Fruit fly (Drosophila melanogaster): ENCODE measurements around the gene mtrm.

The mtrm gene

dm6 chr3L:8395630-8396168 is 17.1 kb upstream of the mtrm start, which contains the start of gene CG7120 (continued):
- TF ChIP-seq vnd (GFP tag; IDR thresholded peaks at IDR 0.05; ENCODE audit: partially characterized antibody) (no peak), en (GFP tag; optimal IDR thresholded peaks at IDR 0.05) (no peak), CG17361 (GFP tag; IDR thresholded peaks at IDR 0.05) (peak; percentile 76), CG14441 (GFP tag; IDR thresholded peaks at IDR 0.05) (no peak), trh (GFP tag; optimal IDR thresholded peaks at IDR 0.05) (no peak), trem (tag; optimal IDR thresholded peaks at IDR 0.05) (peak; percentile 20), onecut (GFP tag; IDR thresholded peaks at IDR 0.05) (no peak), Eip74EF (GFP tag; optimal IDR thresholded peaks at IDR 0.05) (peak in 1 of 2 experiments; percentile 47), CG34376 (GFP tag; optimal IDR thresholded peaks at IDR 0.05) (no peak), Dip3 (GFP tag; optimal IDR thresholded peaks at IDR 0.05) (peak; percentile 38), Nf-YC (tag; optimal IDR thresholded peaks at IDR 0.05) (no peak), CHES-1-like (GFP tag; optimal IDR thresholded peaks at IDR 0.05) (no peak), gcm (GFP tag; optimal IDR thresholded peaks at IDR 0.05) (peak; percentile 21), Rfx (GFP tag; IDR thresholded peaks at IDR 0.05) (peak; percentile 24; the same call in 1 of the 2 replicates), CG8765 (GFP tag; IDR thresholded peaks at IDR 0.05) (no peak; the same call in 1 of the 2 replicates), seq (GFP tag; IDR thresholded peaks at IDR 0.05) (peak; percentile 17; the same call in 1 of the 2 replicates), Fer3 (tag; optimal IDR thresholded peaks at IDR 0.05) (peak; percentile 18), ssp (GFP tag; IDR thresholded peaks at IDR 0.05) (no peak), Deaf1 (tag; optimal IDR thresholded peaks at IDR 0.05) (peak; percentile 97), CG9932 (GFP tag; IDR thresholded peaks at IDR 0.05) (no peak; the same call in 1 of the 2 replicates), usp (GFP tag; optimal IDR thresholded peaks at IDR 0.05) (no peak), dysf (GFP tag; IDR thresholded peaks at IDR 0.05) (0 out of 3 replicates have a peak, but pooled peaks have one; percentile 29), CG18262 (tag; optimal IDR thresholded peaks at IDR 0.05) (peak; percentile 68), Taf1 (GFP tag; IDR thresholded peaks at IDR 0.05) (no peak), CG12744 (GFP tag; optimal IDR thresholded peaks at IDR 0.05) (no peak), PHDP (tag; optimal IDR thresholded peaks at IDR 0.05) (peak; percentile 55), chinmo (GFP tag; IDR thresholded peaks at IDR 0.05; ENCODE audit: partially characterized antibody) (no peak), Mrtf (GFP tag; IDR thresholded peaks at IDR 0.05) (no peak), Hr39 (optimal IDR thresholded peaks at IDR 0.05) (no peak), CG11560 (tag; IDR thresholded peaks at IDR 0.05) (no peak), maf-S (GFP tag; optimal IDR thresholded peaks at IDR 0.05) (peak; percentile 26), al (GFP tag; IDR thresholded peaks at IDR 0.05) (no peak), Chrac-16 (GFP tag; optimal IDR thresholded peaks at IDR 0.05) (peak; percentile 24), pb (GFP tag; optimal IDR thresholded peaks at IDR 0.05) (no peak), CG2875 (GFP tag; optimal IDR thresholded peaks at IDR 0.05) (peak; percentile 21), wdn (GFP tag; IDR thresholded peaks at IDR 0.05) (no peak), CG10209 (GFP tag; optimal IDR thresholded peaks at IDR 0.05) (peak; percentile 52), CG6765 (GFP tag; optimal IDR thresholded peaks at IDR 0.05) (no peak), NFAT (GFP tag; IDR thresholded peaks at IDR 0.05) (no peak), CG34422 (GFP tag; IDR thresholded peaks at IDR 0.05) (0 out of 3 replicates have a peak, but pooled peaks have one; percentile 29), CG16813 (GFP tag; IDR thresholded peaks at IDR 0.05; ENCODE audit: partially characterized antibody) (no peak), D19B (GFP tag; optimal IDR thresholded peaks at IDR 0.05) (peak; percentile 3), CG17328 (GFP tag; IDR thresholded peaks at IDR 0.05) (peak; percentile 56), sna (GFP tag; IDR thresholded peaks at IDR 0.05; ENCODE audit: partially characterized antibody) (no peak), CG3847 (GFP tag; IDR thresholded peaks at IDR 0.05) (no peak), CG13424 (tag; optimal IDR thresholded peaks at IDR 0.05) (peak; percentile 54), NC2α (GFP tag; optimal IDR thresholded peaks at IDR 0.05) (peak; percentile 24), pita (GFP tag; optimal IDR thresholded peaks at IDR 0.05) (no peak), cad (GFP tag; optimal IDR thresholded peaks at IDR 0.05) (no peak), CG6683 (GFP tag; optimal IDR thresholded peaks at IDR 0.05) (no peak), CG11456 (GFP tag; IDR thresholded peaks at IDR 0.05) (no peak)
